Worm (Caenorhabditis elegans): ENCODE data around the gene sqst-1.

The sqst-1 gene

DNA sequence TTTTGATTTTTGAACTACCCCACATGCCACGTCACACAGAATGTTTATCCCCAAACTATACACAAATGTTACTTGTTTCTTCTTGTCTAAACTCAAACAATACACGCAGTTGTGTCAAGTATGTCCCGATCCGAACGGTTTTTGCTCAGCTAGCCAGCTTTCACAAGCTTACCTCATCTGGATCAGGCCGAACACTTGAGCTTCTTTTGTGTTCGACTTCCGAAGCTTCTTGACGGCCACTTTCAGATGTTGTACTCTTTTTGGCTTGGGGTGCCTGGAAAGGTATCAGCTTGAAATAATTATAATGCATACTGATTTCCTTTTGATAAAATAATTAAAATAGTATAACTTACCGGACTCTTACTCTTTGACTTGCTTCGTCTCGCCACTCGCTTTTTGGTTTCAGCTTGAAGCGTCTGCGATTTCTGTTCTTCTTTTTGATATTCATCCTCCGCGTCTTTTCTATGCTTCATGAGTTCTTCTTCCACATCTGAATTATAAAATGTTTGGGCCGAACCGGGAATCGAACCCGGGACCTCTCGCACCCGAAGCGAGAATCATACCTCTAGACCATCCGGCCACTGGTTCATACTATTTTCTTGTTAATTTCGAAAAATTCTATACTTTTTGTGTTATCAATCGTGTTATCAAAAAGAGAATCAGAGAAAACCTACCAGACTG, 28.9 kb upstream of the sqst-1 start (continued):
- peak; percentile 39; the same call in 1 of the 2 replicates for TF ChIP-seq hmg-1.2 (GFP tag; IDR thresholded peaks at IDR 0.05)
- peak; percentile 40 for TF ChIP-seq snpc-1.3 (tag; optimal IDR thresholded peaks at IDR 0.05; ENCODE audit: insufficient read depth)
- peak; percentile 35 for TF ChIP-seq D2030.7 (GFP tag; IDR thresholded peaks at IDR 0.05)
- peak; percentile 19 for TF ChIP-seq madf-10 (tag; optimal IDR thresholded peaks at IDR 0.05)
- no peak for TF ChIP-seq sptf-2 (GFP tag; optimal IDR thresholded peaks at IDR 0.05)
- peak; percentile 32 for TF ChIP-seq nhr-80 (tag; optimal IDR thresholded peaks at IDR 0.05)
- TF ChIP-seq efl-1 (GFP tag; optimal IDR thresholded peaks at IDR 0.05) = peak; percentile 6
- no peak for TF ChIP-seq cebp-1 (GFP tag; IDR thresholded peaks at IDR 0.05)
- TF ChIP-seq cebp-1 (tag; optimal IDR thresholded peaks at IDR 0.05) = peak; percentile 35

DNA sequence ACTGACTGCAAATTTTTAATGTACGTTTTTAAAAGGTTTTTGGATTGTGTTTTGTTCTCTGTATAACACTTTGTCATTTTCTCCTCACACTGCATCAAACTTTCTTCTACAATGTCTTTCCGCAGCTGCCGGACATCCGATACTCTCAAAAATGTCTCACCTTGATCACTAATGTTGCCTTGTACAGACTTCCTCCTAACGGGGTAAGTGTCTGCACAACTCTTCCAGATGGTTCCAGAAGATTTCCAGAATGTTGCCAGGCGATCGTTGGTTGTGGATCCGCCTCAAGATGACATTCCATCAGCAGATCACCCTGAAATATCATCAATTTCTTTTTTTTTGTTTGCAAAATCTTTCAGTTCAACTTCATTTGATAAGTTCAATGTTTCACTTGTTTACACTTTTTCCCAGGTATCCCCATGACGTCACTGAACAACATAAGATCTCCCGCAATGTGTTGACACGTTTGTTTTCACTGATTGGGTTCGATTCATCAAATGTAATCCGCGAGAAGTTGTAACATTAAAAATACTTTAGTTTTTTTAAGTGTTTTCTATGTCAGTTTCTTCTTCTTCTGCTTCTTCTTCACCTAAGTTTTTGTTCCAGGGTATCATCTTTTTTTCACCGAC, 24.9 kb upstream of the sqst-1 start:
- TF ChIP-seq ceh-58 (GFP tag; IDR thresholded peaks at IDR 0.05) (no peak), akir-1 (GFP tag; optimal IDR thresholded peaks at IDR 0.05) (no peak), Y95B8A.8 (GFP tag; IDR thresholded peaks at IDR 0.05) (no peak), somi-1 (GFP tag; optimal IDR thresholded peaks at IDR 0.05) (peak; percentile 50), ztf-3 (GFP tag; optimal IDR thresholded peaks at IDR 0.05) (no peak), ccch-3 (GFP tag; optimal IDR thresholded peaks at IDR 0.05) (no peak)

DNA sequence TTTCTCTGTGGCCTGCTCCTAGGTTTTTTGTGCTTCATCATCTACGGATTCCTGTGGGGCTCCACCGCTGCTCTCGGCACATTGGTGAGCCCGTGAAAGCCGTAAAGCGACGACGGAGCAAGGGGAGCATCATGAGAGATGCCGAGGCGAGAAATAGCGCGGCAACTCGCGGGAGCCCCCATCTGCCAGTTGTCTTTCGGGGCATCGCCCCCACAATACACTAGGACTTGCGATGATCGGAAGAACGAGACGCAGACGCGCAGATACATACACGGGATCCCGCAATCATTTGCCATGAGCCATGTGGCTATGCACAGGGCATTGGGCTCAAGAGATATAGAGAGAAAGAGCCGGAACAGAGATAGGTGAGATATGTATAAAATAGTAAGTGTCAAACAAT, 23.7 kb upstream of the sqst-1 start:
- no peak for TF ChIP-seq K12H6.12 (tag; optimal IDR thresholded peaks at IDR 0.05)
- no peak for TF ChIP-seq C06A6.2 (GFP tag; conservative IDR thresholded peaks at IDR 0.05)
- TF ChIP-seq hmg-1.2 (GFP tag; IDR thresholded peaks at IDR 0.05) = 0 out of 2 replicates have a peak, but pooled peaks have one; percentile 14
- peak; percentile 97 for TF ChIP-seq zfh-2 (GFP tag; conservative IDR thresholded peaks at IDR 0.05)
- no peak for TF ChIP-seq bed-2 (GFP tag; IDR thresholded peaks at IDR 0.05)
- no peak for TF ChIP-seq lir-1 (GFP tag; conservative IDR thresholded peaks at IDR 0.05)
- TF ChIP-seq egrh-3 (GFP tag; IDR thresholded peaks at IDR 0.05) = peak; percentile 68; the same call in 1 of the 2 replicates
- no peak for TF ChIP-seq atf-7 (tag; optimal IDR thresholded peaks at IDR 0.05)
- peak; percentile 26 for TF ChIP-seq somi-1 (GFP tag; optimal IDR thresholded peaks at IDR 0.05)
- no peak for TF ChIP-seq sdz-38 (tag; optimal IDR thresholded peaks at IDR 0.05)
- TF ChIP-seq ztf-22 (GFP tag; optimal IDR thresholded peaks at IDR 0.05) = peak; percentile 6
- peak; percentile 15 for TF ChIP-seq attf-5 (GFP tag; optimal IDR thresholded peaks at IDR 0.05)

DNA sequence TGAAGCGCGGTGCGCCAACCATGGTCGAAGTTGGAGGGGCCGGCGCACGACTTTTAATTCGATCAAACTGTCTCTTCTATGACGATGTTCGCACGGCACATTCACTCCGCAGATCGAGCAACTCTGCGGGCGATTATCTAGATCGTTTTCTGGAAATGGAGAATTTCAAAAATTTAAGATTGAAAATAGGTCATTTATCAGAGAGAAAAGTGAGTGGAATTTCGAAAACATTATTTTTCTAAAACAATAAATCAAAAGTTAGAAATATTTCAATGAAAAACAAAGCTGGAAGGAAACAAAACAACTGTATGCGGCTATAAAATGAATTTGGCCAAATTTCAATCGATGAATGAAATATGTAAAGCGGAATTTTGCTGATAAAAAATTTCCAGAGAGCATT, 23.2 kb upstream of the sqst-1 start, which contains the start of the genes ZK617.26 and unc-22:
Gene ZK617.26, minus strand, starts transcription at position 101 of the 400 bp plus-strand sequence.
Gene unc-22, minus strand, starts transcription at position 149 of the 400 bp plus-strand sequence.
- TF ChIP-seq efl-1 (GFP tag; optimal IDR thresholded peaks at IDR 0.05) = no peak
- no peak for TF ChIP-seq F10E7.11 (tag; optimal IDR thresholded peaks at IDR 0.05)
- no peak for TF ChIP-seq hsf-1 (GFP tag; IDR thresholded peaks at IDR 0.05)
- no peak for TF ChIP-seq lin-35 (GFP tag; optimal IDR thresholded peaks at IDR 0.05)
- TF ChIP-seq mcd-1 (GFP tag; IDR thresholded peaks at IDR 0.05) = no peak
- TF ChIP-seq T07F8.4 (tag; optimal IDR thresholded peaks at IDR 0.05) = no peak
- no peak for TF ChIP-seq nhr-80 (tag; optimal IDR thresholded peaks at IDR 0.05)
- TF ChIP-seq bed-2 (GFP tag; IDR thresholded peaks at IDR 0.05) = no peak
- no peak for TF ChIP-seq F55B11.4 (tag; optimal IDR thresholded peaks at IDR 0.05; ENCODE audit: borderline replicate concordance, insufficient read depth)
- TF ChIP-seq Y56A3A.18 (GFP tag; IDR thresholded peaks at IDR 0.05) = no peak
- TF ChIP-seq nhr-120 (GFP tag; IDR thresholded peaks at IDR 0.05) = no peak
- no peak for TF ChIP-seq Y53F4B.3 (GFP tag; IDR thresholded peaks at IDR 0.05)
- no peak for TF ChIP-seq zim-3 (tag; optimal IDR thresholded peaks at IDR 0.05)
- TF ChIP-seq nhr-27 (tag; optimal IDR thresholded peaks at IDR 0.05) = no peak
- no peak for TF ChIP-seq K12H6.12 (tag; optimal IDR thresholded peaks at IDR 0.05)
- TF ChIP-seq rec-8 (tag; optimal IDR thresholded peaks at IDR 0.05) = no peak
- no peak for TF ChIP-seq lir-1 (GFP tag; conservative IDR thresholded peaks at IDR 0.05)
